Worm (Caenorhabditis elegans) whole organism, late embryonic: ENCODE results near the gene srg-24.

Source experiments
- C08G9.2 ChIP-seq: sonication (generic microtip); optimal IDR thresholded peaks from 2 replicates; lab custom pipeline; 2016; ENCODE audit warnings: mild to moderate bottlenecking, missing genetic modification characterization, moderate library complexity, missing compliant biosample characterization
- C38D4.7 ChIP-seq: fragments of 200-800 bp; sonication (Bioruptor generic); optimal IDR thresholded peaks from 2 replicates; lab custom pipeline; 2018; ENCODE audit warnings: mild to moderate bottlenecking, missing genetic modification characterization, moderate library complexity, missing compliant biosample characterization
- F13H6.1 ChIP-seq: sonication (generic microtip); optimal IDR thresholded peaks from 2 replicates; lab custom pipeline; 2016; ENCODE audit warnings: missing genetic modification characterization, missing compliant biosample characterization
- K02D7.2 ChIP-seq: sonication (generic microtip); optimal IDR thresholded peaks from 2 replicates; lab custom pipeline; 2017; ENCODE audit warnings: mild to moderate bottlenecking, missing genetic modification characterization, missing compliant biosample characterization
- T23F11.4 ChIP-seq: fragments of 200-800 bp; sonication (Bioruptor generic); optimal IDR thresholded peaks from 2 replicates; lab custom pipeline; 2018; ENCODE audit warnings: mild to moderate bottlenecking, missing genetic modification characterization, missing compliant biosample characterization
- ama-1 ChIP-seq: fragments of 150-350 bp; optimal IDR thresholded peaks from 2 replicates; lab custom pipeline; 2014
- ceh-14 ChIP-seq: sonication (generic microtip); optimal IDR thresholded peaks from 2 replicates; lab custom pipeline; 2016; ENCODE audit warnings: missing genotype, missing genetic modification characterization, missing compliant biosample characterization
- ceh-22 ChIP-seq: sonication (generic microtip); optimal IDR thresholded peaks from 2 replicates; lab custom pipeline; 2017; ENCODE audit warnings: missing biosample characterization, missing genetic modification characterization
- ceh-45 ChIP-seq: fragments of 200-800 bp; sonication (Bioruptor generic); IDR thresholded peaks from 2 replicates; pipeline ENCODE4 v1.3.6; 2022; ENCODE audit warnings: missing genetic modification reagents, missing genetic modification characterization, missing compliant biosample characterization
- ceh-6 ChIP-seq: fragments of 200-800 bp; sonication (Bioruptor generic); optimal IDR thresholded peaks from 2 replicates; lab custom pipeline; 2018; ENCODE audit warnings: mild to moderate bottlenecking, missing genetic modification characterization, missing compliant biosample characterization
- che-1 ChIP-seq: sonication (generic microtip); optimal IDR thresholded peaks from 2 replicates; lab custom pipeline; 2016; ENCODE audit warnings: mild to moderate bottlenecking, missing genetic modification characterization, missing compliant biosample characterization
- dmd-4 ChIP-seq: sonication (generic microtip); optimal IDR thresholded peaks from 2 replicates; lab custom pipeline; 2016; ENCODE audit warnings: borderline replicate concordance, missing genetic modification characterization, missing compliant biosample characterization
- dve-1 ChIP-seq: sonication (generic microtip); optimal IDR thresholded peaks from 2 replicates; lab custom pipeline; 2017; ENCODE audit warnings: antibody characterized with exemption, mild to moderate bottlenecking, missing genetic modification characterization, missing compliant biosample characterization
- elt-2 ChIP-seq: sonication (generic microtip); optimal IDR thresholded peaks from 2 replicates; lab custom pipeline; 2016; ENCODE audit warnings: missing genetic modification reagents, missing genetic modification characterization, missing compliant biosample characterization
- elt-4 ChIP-seq: sonication (generic microtip); optimal IDR thresholded peaks from 2 replicates; lab custom pipeline; 2016; ENCODE audit warnings: missing genetic modification characterization, missing compliant biosample characterization
- eyg-1 ChIP-seq: sonication (generic microtip); optimal IDR thresholded peaks from 2 replicates; lab custom pipeline; 2016; ENCODE audit warnings: missing genotype, missing genetic modification characterization, missing compliant biosample characterization
- fax-1 ChIP-seq: sonication (generic microtip); optimal IDR thresholded peaks from 2 replicates; lab custom pipeline; 2016; ENCODE audit warnings: missing genotype, missing genetic modification characterization, missing compliant biosample characterization
- fkh-6 ChIP-seq: sonication (generic microtip); optimal IDR thresholded peaks from 2 replicates; lab custom pipeline; 2016; ENCODE audit warnings: missing genetic modification characterization, missing compliant biosample characterization
- hlh-30 ChIP-seq: sonication (generic microtip); optimal IDR thresholded peaks from 2 replicates; lab custom pipeline; 2017; ENCODE audit warnings: antibody characterized with exemption, missing genetic modification characterization, missing compliant biosample characterization; ENCODE audit not compliant: insufficient read depth
- hlh-8 ChIP-seq: sonication (generic microtip); optimal IDR thresholded peaks from 2 replicates; lab custom pipeline; 2016; ENCODE audit warnings: missing genotype, missing genetic modification characterization, missing compliant biosample characterization
- lim-6 ChIP-seq: sonication (generic microtip); optimal IDR thresholded peaks from 2 replicates; lab custom pipeline; 2016; ENCODE audit warnings: missing genetic modification characterization, missing compliant biosample characterization
- lin-11 ChIP-seq: fragments of 200-800 bp; sonication (Bioruptor generic); optimal IDR thresholded peaks from 2 replicates; lab custom pipeline; 2018; ENCODE audit warnings: mild to moderate bottlenecking, missing genetic modification characterization, missing compliant biosample characterization
- madf-2 ChIP-seq: sonication (generic microtip); optimal IDR thresholded peaks from 2 replicates; lab custom pipeline; 2017; ENCODE audit warnings: missing genetic modification characterization, missing compliant biosample characterization
- nhr-11 ChIP-seq: fragments of 150-350 bp; optimal IDR thresholded peaks from 2 replicates; lab custom pipeline; 2014; ENCODE audit warnings: missing biosample characterization, missing genetic modification characterization
- nhr-232 ChIP-seq: sonication (generic microtip); optimal IDR thresholded peaks from 2 replicates; lab custom pipeline; 2016; ENCODE audit warnings: missing genetic modification characterization, missing compliant biosample characterization
- odd-2 ChIP-seq: sonication (generic microtip); optimal IDR thresholded peaks from 2 replicates; lab custom pipeline; 2017; ENCODE audit warnings: antibody characterized with exemption, mild to moderate bottlenecking, missing genetic modification characterization, missing compliant biosample characterization
- pha-4 ChIP-seq: fragments of 150-350 bp; optimal IDR thresholded peaks from 2 replicates; lab custom pipeline; 2018; ENCODE audit warnings: missing biosample characterization, missing genetic modification reagents, missing genetic modification characterization
- pros-1 ChIP-seq: fragments of 150-350 bp; optimal IDR thresholded peaks from 2 replicates; lab custom pipeline; 2014; ENCODE audit warnings: missing biosample characterization, missing genetic modification reagents, missing genetic modification characterization
- rnt-1 ChIP-seq: sonication (generic microtip); optimal IDR thresholded peaks from 2 replicates; lab custom pipeline; 2016; ENCODE audit warnings: missing genetic modification characterization, missing compliant biosample characterization
- sdc-2 ChIP-seq: sonication (generic microtip); optimal IDR thresholded peaks from 2 replicates; lab custom pipeline; 2016; ENCODE audit warnings: missing genotype, missing genetic modification characterization, missing compliant biosample characterization
- sox-4 ChIP-seq: sonication (generic microtip); optimal IDR thresholded peaks from 2 replicates; lab custom pipeline; 2017; ENCODE audit warnings: mild to moderate bottlenecking, missing genetic modification characterization, inconsistent platforms, missing compliant biosample characterization
- syd-9 ChIP-seq: sonication (generic microtip); optimal IDR thresholded peaks from 2 replicates; lab custom pipeline; 2016; ENCODE audit warnings: mild to moderate bottlenecking, missing genetic modification characterization, moderate library complexity, missing compliant biosample characterization
- tbx-2 ChIP-seq: sonication (generic microtip); optimal IDR thresholded peaks from 2 replicates; lab custom pipeline; 2016; ENCODE audit warnings: missing genetic modification characterization, missing compliant biosample characterization
- unc-42 ChIP-seq: sonication (generic microtip); optimal IDR thresholded peaks from 2 replicates; lab custom pipeline; 2016; ENCODE audit warnings: missing genotype, missing genetic modification characterization, missing compliant biosample characterization
- unc-86 ChIP-seq: sonication (generic microtip); optimal IDR thresholded peaks from 2 replicates; lab custom pipeline; 2016; ENCODE audit warnings: missing genetic modification characterization, missing compliant biosample characterization
- zip-5 ChIP-seq: sonication (generic microtip); optimal IDR thresholded peaks from 2 replicates; lab custom pipeline; 2016; ENCODE audit warnings: missing genetic modification characterization, missing compliant biosample characterization

The srg-24 gene

DNA sequence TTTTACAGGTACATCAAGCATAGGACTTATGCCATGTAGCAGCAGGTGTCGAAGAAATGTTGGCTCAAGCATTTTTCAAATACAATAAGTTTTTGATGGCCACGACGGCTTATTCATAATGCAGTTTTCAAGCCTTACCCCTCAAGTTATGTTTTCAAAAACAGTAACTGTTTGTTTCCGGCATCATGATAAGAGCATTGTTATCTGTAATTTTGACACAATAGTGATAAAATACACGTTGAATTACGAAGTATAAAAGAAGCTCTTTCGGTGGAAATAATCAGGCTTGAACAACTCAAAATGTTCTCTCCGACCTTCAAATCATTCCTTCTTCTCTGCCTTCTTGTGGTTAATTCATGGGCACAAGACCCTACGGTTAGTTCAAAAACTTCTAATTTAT is 1.6 kb upstream of the srg-24 start, which contains the start of gene clec-121:
clec-121 (plus strand) TSS at position 301 of the 400 bp plus-strand sequence.
- no peak for TF ChIP-seq syd-9
- no peak for TF ChIP-seq zip-5 (tag; lab: Kevin White, UChicago)
- no peak for TF ChIP-seq T23F11.4
- no peak for TF ChIP-seq F13H6.1 (tag; lab: Kevin White, UChicago)
- no peak for TF ChIP-seq odd-2 (tag; lab: Kevin White, UChicago)
- no peak for TF ChIP-seq elt-4 (tag; lab: Kevin White, UChicago)
- no peak for TF ChIP-seq nhr-232 (tag; lab: Kevin White, UChicago)
- TF ChIP-seq ceh-22, result no peak
- TF ChIP-seq pha-4 (tag; lab: Kevin White, UChicago), result no peak
- TF ChIP-seq ceh-6 (GFP tag; lab: Kevin White, UChicago), result no peak
- no peak for TF ChIP-seq sdc-2 (tag; lab: Kevin White, UChicago)
- TF ChIP-seq dmd-4 (tag; lab: Kevin White, UChicago), result no peak

DNA sequence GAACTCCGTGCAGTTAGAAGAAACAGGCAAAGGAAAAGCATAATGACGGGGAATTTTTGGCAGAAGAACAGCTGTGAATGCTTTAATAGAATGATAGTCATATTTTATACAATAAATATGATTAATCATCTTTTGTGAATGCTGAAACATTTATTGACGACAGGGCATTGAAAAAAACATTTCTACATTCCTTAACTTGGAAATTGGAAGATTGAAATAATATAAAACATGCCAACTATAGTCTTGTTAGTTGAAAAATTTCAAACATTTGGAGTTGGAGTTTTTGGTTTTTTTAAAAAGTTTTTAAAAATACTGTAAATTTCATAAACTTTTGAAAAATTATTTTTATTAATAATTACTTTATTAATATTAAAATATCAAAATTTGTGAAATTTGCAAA is 3.6 kb downstream of the srg-24 start, which contains the start of gene Y25C1A.14:
Y25C1A.14 (minus strand) TSS at position 101 of the 400 bp plus-strand sequence.
- TF ChIP-seq fkh-6 (tag; lab: Kevin White, UChicago) (no peak), sox-4 (tag; lab: Kevin White, UChicago) (no peak), pros-1 (no peak)

ce11 chrII:3096060-3096459 is 4.4 kb downstream of the srg-24 start, which contains the start of gene srg-23:
Gene srg-23 (minus strand): TSS chrII:3096160.
- TF ChIP-seq rnt-1 (tag; lab: Kevin White, UChicago) (no peak), C38D4.7 (GFP tag; lab: Kevin White, UChicago) (no peak), lim-6 (no peak), fax-1 (tag; lab: Kevin White, UChicago) (no peak), madf-2 (no peak), hlh-8 (tag; lab: Kevin White, UChicago) (no peak), ceh-45 (GFP tag; lab: Robert Waterston, UW) (no peak), hlh-30 (tag; lab: Kevin White, UChicago) (no peak), C08G9.2 (no peak), syd-9 (no peak), dve-1 (tag; lab: Kevin White, UChicago) (no peak), fkh-6 (tag; lab: Kevin White, UChicago) (no peak), zip-5 (tag; lab: Kevin White, UChicago) (no peak), unc-42 (no peak)

- TF ChIP-seq pros-1, result no peak
- no peak for TF ChIP-seq ceh-14 (tag; lab: Kevin White, UChicago)
- no peak for TF ChIP-seq pha-4 (tag; lab: Kevin White, UChicago)
- no peak for TF ChIP-seq che-1 (tag; lab: Kevin White, UChicago)
- no peak for TF ChIP-seq hlh-30 (tag; lab: Kevin White, UChicago)
- no peak for TF ChIP-seq hlh-8 (tag; lab: Kevin White, UChicago)
- no peak for TF ChIP-seq ama-1 (lab: Kevin White, UChicago)
- TF ChIP-seq unc-86 (tag; lab: Kevin White, UChicago), result no peak
- TF ChIP-seq lin-11, result no peak
- TF ChIP-seq eyg-1, result no peak
- TF ChIP-seq nhr-11 (tag; lab: Kevin White, UChicago), result no peak
- no peak for TF ChIP-seq C38D4.7 (GFP tag; lab: Kevin White, UChicago)
- no peak for TF ChIP-seq sdc-2 (tag; lab: Kevin White, UChicago)
- TF ChIP-seq tbx-2, result no peak
- TF ChIP-seq elt-2, result no peak
- no peak for TF ChIP-seq K02D7.2
Observed at ce11 chrII:3093352-3093751, 7.1 kb downstream of the srg-24 start, which contains the start of gene srg-22. Gene srg-22 (minus strand): TSS chrII:3093452.
